Fruit fly (Drosophila melanogaster): ENCODE measurements around the gene CG5895.
A peak's percentile ranks its signal among the peaks of the same experiment; 100 is the strongest.

The CG5895 gene

DNA sequence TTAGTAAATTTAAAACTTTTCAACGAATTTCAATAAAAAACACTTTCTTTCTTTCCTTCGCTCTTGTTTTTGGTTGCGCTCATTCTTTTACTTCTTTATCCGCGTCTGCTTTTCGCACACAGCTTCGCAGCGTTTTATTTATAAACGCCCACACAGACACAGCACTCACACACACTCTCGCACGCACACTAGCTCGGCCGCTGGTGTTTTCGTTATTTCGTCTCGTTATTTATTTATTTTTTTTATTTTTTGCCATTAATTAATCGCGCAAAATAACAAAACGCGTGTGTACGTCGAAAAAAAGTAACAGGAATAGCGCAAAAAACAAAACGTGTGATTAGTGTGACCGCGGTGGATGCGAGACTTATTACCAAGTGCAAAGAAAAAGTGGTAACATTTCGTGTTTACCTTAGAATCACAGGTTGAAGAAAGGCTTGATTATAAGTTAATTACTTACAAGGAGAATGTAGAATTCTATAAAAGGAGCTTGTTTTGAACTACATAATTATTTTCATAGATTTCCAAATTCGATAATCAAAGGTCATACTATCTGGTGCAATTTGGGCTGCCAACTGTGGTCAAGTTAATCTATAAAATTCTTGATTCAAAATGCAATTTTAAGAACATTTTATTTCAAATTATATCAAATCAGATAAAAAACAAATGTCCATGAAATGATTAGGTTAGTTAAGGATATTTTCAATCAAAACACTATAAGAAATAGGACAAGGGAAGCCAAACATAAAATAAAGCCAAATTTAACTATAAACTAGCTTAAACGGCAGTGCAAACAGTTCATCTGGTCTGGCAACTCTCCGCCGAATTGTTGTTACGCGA, 30.7 kb upstream of the CG5895 start, which contains the start of the genes hzg and mRpS31 (continued):
- no peak for TF ChIP-seq wor (GFP tag; IDR thresholded peaks at IDR 0.05)
- peak; percentile 34 for TF ChIP-seq CG15479 (GFP tag; optimal IDR thresholded peaks at IDR 0.05)
- peak; percentile 45 for TF ChIP-seq fd96Cb (tag; optimal IDR thresholded peaks at IDR 0.05)
- TF ChIP-seq CG32767 (GFP tag; IDR thresholded peaks at IDR 0.05), result no peak
- TF ChIP-seq sd (tag; optimal IDR thresholded peaks at IDR 0.05), result peak; percentile 62
- TF ChIP-seq Abd-B (GFP tag; optimal IDR thresholded peaks at IDR 0.05), result peak; percentile 31
- peak; percentile 57 for TF ChIP-seq CG30020 (tag; optimal IDR thresholded peaks at IDR 0.05)
- TF ChIP-seq Side (GFP tag; optimal IDR thresholded peaks at IDR 0.05), result peak; percentile 39
- TF ChIP-seq Optix (GFP tag; IDR thresholded peaks at IDR 0.05), result no peak
- no peak for TF ChIP-seq vfl (GFP tag; optimal IDR thresholded peaks at IDR 0.05)
- TF ChIP-seq CG34224 (GFP tag; IDR thresholded peaks at IDR 0.05; ENCODE audit: partially characterized antibody), result no peak
- no peak for TF ChIP-seq CG6175 (GFP tag; IDR thresholded peaks at IDR 0.05)
- TF ChIP-seq stwl (tag; optimal IDR thresholded peaks at IDR 0.05), result peak; percentile 37
- no peak for TF ChIP-seq ems (GFP tag; optimal IDR thresholded peaks at IDR 0.05)
- TF ChIP-seq CG10366 (GFP tag; IDR thresholded peaks at IDR 0.05), result peak; percentile 47
- TF ChIP-seq Oli (tag; optimal IDR thresholded peaks at IDR 0.05), result peak; percentile 1
- peak; percentile 52 for TF ChIP-seq CG15696 (tag; optimal IDR thresholded peaks at IDR 0.05)
- no peak for TF ChIP-seq CG7928 (GFP tag; optimal IDR thresholded peaks at IDR 0.05)
- TF ChIP-seq ase (GFP tag; IDR thresholded peaks at IDR 0.05), result no peak
- peak; percentile 82 for TF ChIP-seq CG17829 (tag; optimal IDR thresholded peaks at IDR 0.05)
- no peak for TF ChIP-seq maf-S (GFP tag; optimal IDR thresholded peaks at IDR 0.05)
- TF ChIP-seq danr (GFP tag; IDR thresholded peaks at IDR 0.05), result no peak
- TF ChIP-seq CG4617 (GFP tag; optimal IDR thresholded peaks at IDR 0.05; ENCODE audit: borderline replicate concordance), result peak; percentile 32
- TF ChIP-seq bsh (GFP tag; optimal IDR thresholded peaks at IDR 0.05), result peak; percentile 55 to 81
- TF ChIP-seq D19B (GFP tag; optimal IDR thresholded peaks at IDR 0.05), result no peak
- TF ChIP-seq disco-r (GFP tag; optimal IDR thresholded peaks at IDR 0.05), result no peak
- TF ChIP-seq CG15073 (GFP tag; optimal IDR thresholded peaks at IDR 0.05), result no peak
- TF ChIP-seq CG17612 (GFP tag; IDR thresholded peaks at IDR 0.05), result no peak
- TF ChIP-seq gsb (GFP tag; IDR thresholded peaks at IDR 0.05), result no peak
- TF ChIP-seq otp (GFP tag; IDR thresholded peaks at IDR 0.05), result no peak
- TF ChIP-seq ERR (GFP tag; optimal IDR thresholded peaks at IDR 0.05), result no peak
- no peak for TF ChIP-seq CG6683 (GFP tag; optimal IDR thresholded peaks at IDR 0.05)
- no peak for TF ChIP-seq trh (GFP tag; optimal IDR thresholded peaks at IDR 0.05)
- peak; percentile 3 for TF ChIP-seq CG8944 (GFP tag; optimal IDR thresholded peaks at IDR 0.05)
- no peak for TF ChIP-seq Neu2 (GFP tag; optimal IDR thresholded peaks at IDR 0.05; ENCODE audit: borderline replicate concordance)
- TF ChIP-seq Dad (GFP tag; optimal IDR thresholded peaks at IDR 0.05), result no peak
- TF ChIP-seq CG7357 (GFP tag; IDR thresholded peaks at IDR 0.05), result no peak
- TF ChIP-seq pros (GFP tag; optimal IDR thresholded peaks at IDR 0.05), result no peak
- TF ChIP-seq CG11560 (tag; IDR thresholded peaks at IDR 0.05), result peak; percentile 17; the same call in 1 of the 3 replicates
- TF ChIP-seq CG13894 (tag; optimal IDR thresholded peaks at IDR 0.05), result peak; percentile 44
- TF ChIP-seq CG13624 (GFP tag; optimal IDR thresholded peaks at IDR 0.05), result peak; percentile 15
- TF ChIP-seq Kr (GFP tag; optimal IDR thresholded peaks at IDR 0.05), result no peak
- TF ChIP-seq nmo (GFP tag; optimal IDR thresholded peaks at IDR 0.05), result peak; percentile 44
- no peak for TF ChIP-seq usp (GFP tag; optimal IDR thresholded peaks at IDR 0.05)
- TF ChIP-seq CG17385 (GFP tag; optimal IDR thresholded peaks at IDR 0.05), result peak; percentile 26
- no peak for TF ChIP-seq CG12299 (tag; optimal IDR thresholded peaks at IDR 0.05)
- TF ChIP-seq Hey (tag; optimal IDR thresholded peaks at IDR 0.05), result no peak
- peak; percentile 35 for TF ChIP-seq dmrt99B (tag; optimal IDR thresholded peaks at IDR 0.05)
- TF ChIP-seq CG4404 (GFP tag; IDR thresholded peaks at IDR 0.05), result peak; percentile 41
